Fruit fly (Drosophila melanogaster): Measurements from ENCODE around the gene Neb-cGP.

Gene Neb-cGP

dm6 chrX:10487964-10488605, 27.5 kb downstream of the Neb-cGP start (continued):
- TF ChIP-seq Gug (GFP tag; IDR thresholded peaks at IDR 0.05) (peak; percentile 21; the same call in 1 of the 4 replicates), CG16863 (GFP tag; optimal IDR thresholded peaks at IDR 0.05) (no peak), tna (GFP tag; IDR thresholded peaks at IDR 0.05; ENCODE audit: partially characterized antibody) (no peak), CG2120 (GFP tag; optimal IDR thresholded peaks at IDR 0.05) (peak; percentile 84), CG18476 (GFP tag; optimal IDR thresholded peaks at IDR 0.05) (no peak), fd96Cb (tag; optimal IDR thresholded peaks at IDR 0.05) (no peak), lmd (GFP tag; IDR thresholded peaks at IDR 0.05) (peak; percentile 50; the same call in 1 of the 2 replicates), CG18619 (GFP tag; optimal IDR thresholded peaks at IDR 0.05) (peak; percentile 69), CG30403 (GFP tag; optimal IDR thresholded peaks at IDR 0.05) (peak; percentile 59), jigr1 (GFP tag; IDR thresholded peaks at IDR 0.05) (no peak), CG14860 (GFP tag; IDR thresholded peaks at IDR 0.05; ENCODE audit: partially characterized antibody) (no peak), CG7963 (GFP tag; IDR thresholded peaks at IDR 0.05; ENCODE audit: partially characterized antibody) (no peak), CG2199 (GFP tag; IDR thresholded peaks at IDR 0.05) (no peak), CG3163 (GFP tag; optimal IDR thresholded peaks at IDR 0.05) (no peak), zen2 (GFP tag; IDR thresholded peaks at IDR 0.05; ENCODE audit: partially characterized antibody) (no peak), disco-r (GFP tag; optimal IDR thresholded peaks at IDR 0.05) (peak; percentile 11), CG17361 (GFP tag; IDR thresholded peaks at IDR 0.05) (peak; percentile 43; the same call in 2 of the 3 replicates), Nf-YC (tag; optimal IDR thresholded peaks at IDR 0.05) (peak; percentile 27), Rfx (GFP tag; IDR thresholded peaks at IDR 0.05) (peak; percentile 59), CG34376 (GFP tag; optimal IDR thresholded peaks at IDR 0.05) (peak; percentile 76), CG11504 (tag; optimal IDR thresholded peaks at IDR 0.05) (peak; percentile 51), fu2 (GFP tag; optimal IDR thresholded peaks at IDR 0.05) (peak; percentile 13), Med (GFP tag) (peak; percentile 82), CG18764 (GFP tag; optimal IDR thresholded peaks at IDR 0.05) (no peak), sug (tag; optimal IDR thresholded peaks at IDR 0.05) (peak; percentile 96), maf-S (GFP tag; optimal IDR thresholded peaks at IDR 0.05) (peak; percentile 17), CG7928 (GFP tag; optimal IDR thresholded peaks at IDR 0.05) (no peak), Abd-B (GFP tag; optimal IDR thresholded peaks at IDR 0.05) (no peak), dm (GFP tag; optimal IDR thresholded peaks at IDR 0.05) (peak; percentile 3), ash1 (GFP tag; optimal IDR thresholded peaks at IDR 0.05) (no peak), pb (GFP tag; optimal IDR thresholded peaks at IDR 0.05) (no peak), Dfd (GFP tag; optimal IDR thresholded peaks at IDR 0.05) (no peak), grau (tag; optimal IDR thresholded peaks at IDR 0.05) (peak; percentile 67), Fer1 (GFP tag; optimal IDR thresholded peaks at IDR 0.05) (peak; percentile 71), Neu2 (GFP tag; optimal IDR thresholded peaks at IDR 0.05; ENCODE audit: borderline replicate concordance) (no peak), CG4617 (GFP tag; optimal IDR thresholded peaks at IDR 0.05; ENCODE audit: borderline replicate concordance) (no peak), lilli (GFP tag; optimal IDR thresholded peaks at IDR 0.05) (peak; percentile 60), jumu (GFP tag; optimal IDR thresholded peaks at IDR 0.05) (peak; percentile 3), ERR (GFP tag; optimal IDR thresholded peaks at IDR 0.05) (peak; percentile 33), Chrac-16 (GFP tag; optimal IDR thresholded peaks at IDR 0.05) (no peak), CG10543 (GFP tag; optimal IDR thresholded peaks at IDR 0.05) (peak; percentile 54), CG13894 (tag; optimal IDR thresholded peaks at IDR 0.05) (peak; percentile 9), CG18599 (GFP tag; optimal IDR thresholded peaks at IDR 0.05) (peak; percentile 84), Xbp1 (GFP tag; optimal IDR thresholded peaks at IDR 0.05) (peak; percentile 31), CG6689 (GFP tag; IDR thresholded peaks at IDR 0.05) (no peak), Poxn (GFP tag; IDR thresholded peaks at IDR 0.05) (no peak), CG1233 (GFP tag; optimal IDR thresholded peaks at IDR 0.05) (peak; percentile 14), CG32532 (GFP tag; IDR thresholded peaks at IDR 0.05) (peak; percentile 23; the same call in 1 of the 2 replicates), rib (GFP tag; IDR thresholded peaks at IDR 0.05) (no peak), vvl (GFP tag; IDR thresholded peaks at IDR 0.05) (no peak)
